Worm (Caenorhabditis elegans) whole organism, L3 larva: Measurements from ENCODE around the gene C35D10.7.

Experiments used
- R02D3.7 ChIP-seq: fragments of 150-350 bp; optimal IDR thresholded peaks from 2 replicates; lab custom pipeline; 2014; ENCODE audit warnings: missing biosample characterization, missing genetic modification characterization
- ama-1 ChIP-seq: fragments of 150-350 bp; optimal IDR thresholded peaks from 2 replicates; lab custom pipeline; 2018
- ceh-28 ChIP-seq: fragments of 150-350 bp; optimal IDR thresholded peaks from 2 replicates; lab custom pipeline; 2014; ENCODE audit warnings: missing biosample characterization, missing genetic modification reagents, missing genetic modification characterization
- egl-5 ChIP-seq: fragments of 150-350 bp; optimal IDR thresholded peaks from 2 replicates; lab custom pipeline; 2017; ENCODE audit warnings: missing biosample characterization, missing genetic modification reagents, missing genetic modification characterization, inconsistent platforms
- elt-2 ChIP-seq: sonication (generic microtip); optimal IDR thresholded peaks from 2 replicates; lab custom pipeline; 2016; ENCODE audit warnings: missing genetic modification reagents, mild to moderate bottlenecking, missing genetic modification characterization, missing compliant biosample characterization
- eor-1 ChIP-seq, 2 experiments: fragments of 150-350 bp; optimal IDR thresholded peaks; 2 replicates each; lab custom pipeline; 2014 to 2018; ENCODE audit warnings: missing biosample characterization in 2 of 2, missing genetic modification characterization in 2 of 2
- fkh-10 ChIP-seq: sonication (generic microtip); optimal IDR thresholded peaks from 2 replicates; lab custom pipeline; 2017; ENCODE audit warnings: missing biosample characterization, missing genetic modification reagents, missing genetic modification characterization
- fkh-2 ChIP-seq: fragments of 150-350 bp; optimal IDR thresholded peaks from 2 replicates; lab custom pipeline; 2014; ENCODE audit warnings: missing biosample characterization, missing genetic modification reagents, missing genetic modification characterization
- fos-1 ChIP-seq: fragments of 150-350 bp; optimal IDR thresholded peaks from 2 replicates; lab custom pipeline; 2014; ENCODE audit warnings: missing biosample characterization, missing genetic modification characterization
- hmg-11 ChIP-seq: sonication (generic microtip); optimal IDR thresholded peaks from 2 replicates; lab custom pipeline; 2016; ENCODE audit warnings: missing genetic modification characterization, missing compliant biosample characterization
- jun-1 ChIP-seq: fragments of 150-350 bp; optimal IDR thresholded peaks from 2 replicates; lab custom pipeline; 2014; ENCODE audit warnings: missing biosample characterization, missing genetic modification reagents, missing genetic modification characterization
- lin-15B ChIP-seq: fragments of 150-350 bp; optimal IDR thresholded peaks from 2 replicates; lab custom pipeline; 2014; ENCODE audit warnings: missing biosample characterization, missing genetic modification characterization
- lin-39 ChIP-seq: fragments of 150-350 bp; optimal IDR thresholded peaks from 2 replicates; lab custom pipeline; 2018; ENCODE audit warnings: missing biosample characterization, missing genetic modification reagents, missing genetic modification characterization
- lsy-12 ChIP-seq: sonication (generic microtip); optimal IDR thresholded peaks from 2 replicates; lab custom pipeline; 2016; ENCODE audit warnings: mild to moderate bottlenecking, missing genetic modification characterization, missing compliant biosample characterization
- mdl-1 ChIP-seq: fragments of 150-350 bp; optimal IDR thresholded peaks from 2 replicates; lab custom pipeline; 2014; ENCODE audit warnings: missing biosample characterization, missing genetic modification characterization
- nhr-11 ChIP-seq: fragments of 150-350 bp; optimal IDR thresholded peaks from 2 replicates; lab custom pipeline; 2014; ENCODE audit warnings: missing biosample characterization, missing genetic modification characterization
- nhr-12 ChIP-seq: fragments of 150-350 bp; optimal IDR thresholded peaks from 2 replicates; lab custom pipeline; 2014; ENCODE audit warnings: missing biosample characterization, missing genetic modification characterization
- nhr-23 ChIP-seq: fragments of 150-350 bp; optimal IDR thresholded peaks from 2 replicates; lab custom pipeline; 2014; ENCODE audit warnings: missing biosample characterization, missing genetic modification reagents, missing genetic modification characterization
- nhr-28 ChIP-seq: fragments of 150-350 bp; optimal IDR thresholded peaks from 2 replicates; lab custom pipeline; 2014; ENCODE audit warnings: missing biosample characterization, missing genetic modification characterization
- nhr-43 ChIP-seq: sonication (generic microtip); optimal IDR thresholded peaks from 2 replicates; lab custom pipeline; 2016; ENCODE audit warnings: mild to moderate bottlenecking, missing genetic modification characterization, missing compliant biosample characterization; ENCODE audit not compliant: poor library complexity, severe bottlenecking
- nhr-67 ChIP-seq: fragments of 150-350 bp; optimal IDR thresholded peaks from 2 replicates; lab custom pipeline; 2014; ENCODE audit warnings: missing biosample characterization, missing genetic modification characterization
- nhr-76 ChIP-seq: fragments of 150-350 bp; sonication (generic microtip); optimal IDR thresholded peaks from 5 replicates; lab custom pipeline; 2014; ENCODE audit warnings: missing biosample characterization, missing genetic modification characterization
- nhr-77 ChIP-seq: fragments of 150-350 bp; optimal IDR thresholded peaks from 2 replicates; lab custom pipeline; 2014; ENCODE audit warnings: missing biosample characterization, missing genetic modification characterization
- pha-4 ChIP-seq: fragments of 150-350 bp; optimal IDR thresholded peaks from 2 replicates; lab custom pipeline; 2014; ENCODE audit warnings: missing biosample characterization, missing genetic modification reagents, missing genetic modification characterization
- pqm-1 ChIP-seq: fragments of 150-350 bp; optimal IDR thresholded peaks from 2 replicates; lab custom pipeline; 2017; ENCODE audit warnings: missing biosample characterization, missing genetic modification characterization, inconsistent platforms
- sea-2 ChIP-seq: fragments of 150-350 bp; sonication (generic microtip); optimal IDR thresholded peaks from 4 replicates; lab custom pipeline; 2014; ENCODE audit warnings: missing biosample characterization, missing genetic modification reagents, missing genetic modification characterization
- skn-1 ChIP-seq: fragments of 150-350 bp; optimal IDR thresholded peaks from 2 replicates; lab custom pipeline; 2014; ENCODE audit warnings: missing biosample characterization, missing genetic modification characterization
- snpc-4 ChIP-seq: fragments of 150-350 bp; optimal IDR thresholded peaks from 2 replicates; lab custom pipeline; 2014; ENCODE audit warnings: missing biosample characterization, missing genetic modification characterization
- tbx-2 ChIP-seq: sonication (generic microtip); optimal IDR thresholded peaks from 2 replicates; lab custom pipeline; 2016; ENCODE audit warnings: mild to moderate bottlenecking, missing genetic modification characterization, missing compliant biosample characterization
- unc-39 ChIP-seq: sonication (generic microtip); optimal IDR thresholded peaks from 4 replicates; lab custom pipeline; 2017; ENCODE audit warnings: missing biosample characterization, missing genetic modification characterization
- unc-62 ChIP-seq: fragments of 150-350 bp; sonication (generic microtip); optimal IDR thresholded peaks from 4 replicates; lab custom pipeline; 2014; ENCODE audit warnings: missing biosample characterization, missing genetic modification reagents, missing genetic modification characterization
- ztf-11 ChIP-seq: fragments of 150-350 bp; optimal IDR thresholded peaks from 2 replicates; lab custom pipeline; 2014; ENCODE audit warnings: missing biosample characterization, missing genetic modification characterization
- ztf-4 ChIP-seq: fragments of 150-350 bp; optimal IDR thresholded peaks from 2 replicates; lab custom pipeline; 2014; ENCODE audit warnings: missing biosample characterization, missing genetic modification characterization

The C35D10.7 gene

ce11 chrIII:4863127-4863526 lies 7.1 kb downstream of the C35D10.7 start, which contains the start of gene coq-8:
Gene coq-8 (plus strand): TSS chrIII:4863427.
- TF ChIP-seq snpc-4 (no peak), hmg-11 (tag; lab: Kevin White, UChicago) (no peak), pqm-1 (tag; lab: Kevin White, UChicago) (no peak), lsy-12 (tag; lab: Kevin White, UChicago) (no peak), R02D3.7 (tag; lab: Kevin White, UChicago) (no peak), lin-15B (tag; lab: Kevin White, UChicago) (no peak), nhr-77 (no peak), nhr-11 (tag; lab: Kevin White, UChicago) (no peak), egl-5 (tag; lab: Kevin White, UChicago) (no peak), nhr-23 (tag; lab: Kevin White, UChicago) (no peak), nhr-28 (no peak), fos-1 (tag; lab: Kevin White, UChicago) (no peak)

- TF ChIP-seq mdl-1 (no peak), jun-1 (tag; lab: Kevin White, UChicago) (no peak), fkh-2 (tag; lab: Kevin White, UChicago) (no peak), nhr-11 (tag; lab: Kevin White, UChicago) (no peak), lsy-12 (tag; lab: Kevin White, UChicago) (no peak), ztf-4 (tag; lab: Kevin White, UChicago) (no peak), ama-1 (lab: Kevin White, UChicago) (no peak), R02D3.7 (tag; lab: Kevin White, UChicago) (no peak), nhr-67 (tag; lab: Kevin White, UChicago) (no peak), lin-15B (tag; lab: Kevin White, UChicago) (no peak), fkh-10 (GFP tag; lab: Kevin White, UChicago) (no peak), nhr-43 (tag; lab: Kevin White, UChicago) (no peak), elt-2 (tag; lab: Kevin White, UChicago) (no peak), ztf-11 (tag; lab: Kevin White, UChicago) (no peak), nhr-12 (tag; lab: Kevin White, UChicago) (no peak), ceh-28 (tag; lab: Kevin White, UChicago) (no peak), skn-1 (tag; lab: Kevin White, UChicago) (no peak), unc-62 (GFP tag; lab: Kevin White, UChicago) (no peak)
These were observed 10.8 kb downstream of the C35D10.7 start, which contains the start of gene C35D10.17 for ce11 chrIII:4866762-4867161. Gene C35D10.17 (plus strand): TSS chrIII:4867062.

- TF ChIP-seq elt-2 (tag; lab: Kevin White, UChicago) = no peak
- TF ChIP-seq nhr-23 (tag; lab: Kevin White, UChicago) = no peak
- no peak for TF ChIP-seq unc-39 (tag; lab: Kevin White, UChicago)
- TF ChIP-seq pha-4 (tag; lab: Kevin White, UChicago) = no peak
- no peak for TF ChIP-seq skn-1 (tag; lab: Kevin White, UChicago)
These were observed 12.7 kb downstream of the C35D10.7 start, which contains the start of the genes msd-4 and C35D10.3 for ce11 chrIII:4868643-4869042. Gene msd-4 (minus strand): TSS chrIII:4868743. Gene C35D10.3 (plus strand): TSS chrIII:4868921.

ce11 chrIII:4870478-4870877 lies 14.5 kb downstream of the C35D10.7 start, which contains the start of gene gipc-1:
Gene gipc-1 (plus strand): TSS chrIII:4870778.
- no peak for TF ChIP-seq eor-1 (tag; optimal IDR thresholded peaks at IDR 0.05; lab: Kevin White, UChicago)
- TF ChIP-seq hmg-11 (tag; lab: Kevin White, UChicago) = no peak
- TF ChIP-seq snpc-4 = no peak
- no peak for TF ChIP-seq tbx-2
- no peak for TF ChIP-seq jun-1 (tag; lab: Kevin White, UChicago)
- no peak for TF ChIP-seq sea-2 (GFP tag; lab: Kevin White, UChicago)

ce11 chrIII:4873395-4873794 lies 17.4 kb downstream of the C35D10.7 start:
- no peak for TF ChIP-seq R02D3.7 (tag; lab: Kevin White, UChicago)
- TF ChIP-seq nhr-76 (tag; lab: Kevin White, UChicago) = no peak
- no peak for TF ChIP-seq ztf-4 (tag; lab: Kevin White, UChicago)
- no peak for TF ChIP-seq lin-39
